Worm (Caenorhabditis elegans) whole organism, mixed stage, embryonic: ENCODE data around the gene C12D5.9.

ENCODE experiments used
- M03D4.4 ChIP-seq: sonication (generic microtip); optimal IDR thresholded peaks from 2 replicates; lab custom pipeline; 2017; ENCODE audit warnings: mild to moderate bottlenecking, missing genetic modification characterization, missing compliant biosample characterization
- bed-3 ChIP-seq: fragments of 200-800 bp; sonication (Bioruptor generic); optimal IDR thresholded peaks from 3 replicates; lab custom pipeline; 2018; ENCODE audit warnings: mild to moderate bottlenecking, missing genetic modification characterization, moderate library complexity, missing compliant biosample characterization
- blmp-1 ChIP-seq: fragments of 150-350 bp; optimal IDR thresholded peaks from 2 replicates; lab custom pipeline; 2014; ENCODE audit warnings: missing biosample characterization, missing genetic modification characterization
- ceh-39 ChIP-seq: fragments of 150-350 bp; optimal IDR thresholded peaks from 2 replicates; lab custom pipeline; 2014; ENCODE audit warnings: missing biosample characterization, missing genetic modification characterization
- ces-1 ChIP-seq: fragments of 150-350 bp; optimal IDR thresholded peaks from 2 replicates; lab custom pipeline; 2014; ENCODE audit warnings: missing biosample characterization, missing genetic modification reagents, missing genetic modification characterization
- cnd-1 ChIP-seq: fragments of 200-800 bp; sonication (Bioruptor generic); optimal IDR thresholded peaks from 2 replicates; lab custom pipeline; 2018; ENCODE audit warnings: mild to moderate bottlenecking, missing genetic modification characterization, missing compliant biosample characterization
- drap-1 ChIP-seq: fragments of 200-800 bp; sonication (Bioruptor generic); optimal IDR thresholded peaks from 3 replicates; lab custom pipeline; 2018; ENCODE audit warnings: mild to moderate bottlenecking, missing genetic modification characterization, missing compliant biosample characterization
- elt-1 ChIP-seq: sonication (generic microtip); optimal IDR thresholded peaks from 2 replicates; lab custom pipeline; 2017; ENCODE audit warnings: missing genetic modification characterization, mild to moderate bottlenecking, missing compliant biosample characterization, antibody characterized with exemption, moderate library complexity, borderline replicate concordance; ENCODE audit not compliant: insufficient read depth
- elt-3 ChIP-seq: fragments of 150-350 bp; optimal IDR thresholded peaks from 2 replicates; lab custom pipeline; 2014; ENCODE audit warnings: missing biosample characterization, missing genetic modification characterization
- ham-2 ChIP-seq: fragments of 200-800 bp; sonication (Bioruptor generic); optimal IDR thresholded peaks from 2 replicates; lab custom pipeline; 2018; ENCODE audit warnings: mild to moderate bottlenecking, missing genetic modification characterization, missing compliant biosample characterization
- hlh-1 ChIP-seq: fragments of 150-350 bp; optimal IDR thresholded peaks from 2 replicates; lab custom pipeline; 2014; ENCODE audit warnings: missing biosample characterization, missing genetic modification reagents, missing genetic modification characterization
- lin-32 ChIP-seq: fragments of 200-800 bp; sonication (Bioruptor generic); optimal IDR thresholded peaks from 2 replicates; lab custom pipeline; 2018; ENCODE audit warnings: mild to moderate bottlenecking, missing genetic modification characterization, missing compliant biosample characterization
- lsy-2 ChIP-seq: fragments of 150-350 bp; optimal IDR thresholded peaks from 2 replicates; lab custom pipeline; 2014; ENCODE audit warnings: missing biosample characterization, missing genetic modification characterization
- mab-5 ChIP-seq: fragments of 150-350 bp; optimal IDR thresholded peaks from 2 replicates; lab custom pipeline; 2014; ENCODE audit warnings: missing biosample characterization, missing genetic modification characterization
- mep-1 ChIP-seq: fragments of 150-350 bp; optimal IDR thresholded peaks from 2 replicates; lab custom pipeline; 2017; ENCODE audit warnings: missing biosample characterization, missing genetic modification reagents, missing genetic modification characterization, inconsistent platforms
- mls-2 ChIP-seq: sonication (generic microtip); optimal IDR thresholded peaks from 2 replicates; lab custom pipeline; 2016; ENCODE audit warnings: mild to moderate bottlenecking, missing genetic modification characterization, moderate library complexity, missing compliant biosample characterization
- nhr-12 ChIP-seq: fragments of 150-350 bp; optimal IDR thresholded peaks from 2 replicates; lab custom pipeline; 2014; ENCODE audit warnings: missing biosample characterization, missing genetic modification characterization
- nhr-2 ChIP-seq: fragments of 150-350 bp; optimal IDR thresholded peaks from 2 replicates; lab custom pipeline; 2014; ENCODE audit warnings: missing biosample characterization, missing genetic modification characterization
- nhr-237 ChIP-seq: fragments of 150-350 bp; optimal IDR thresholded peaks from 2 replicates; lab custom pipeline; 2014; ENCODE audit warnings: missing biosample characterization, missing genetic modification characterization
- nhr-28 ChIP-seq: fragments of 150-350 bp; optimal IDR thresholded peaks from 2 replicates; lab custom pipeline; 2014; ENCODE audit warnings: missing biosample characterization, missing genetic modification characterization
- nhr-76 ChIP-seq: sonication (generic microtip); optimal IDR thresholded peaks from 2 replicates; lab custom pipeline; 2017; ENCODE audit warnings: missing biosample characterization, missing genetic modification characterization
- pha-4 ChIP-seq: fragments of 150-350 bp; optimal IDR thresholded peaks from 2 replicates; lab custom pipeline; 2018; ENCODE audit warnings: missing biosample characterization, missing genetic modification reagents, missing genetic modification characterization
- sptf-1 ChIP-seq: sonication (generic microtip); optimal IDR thresholded peaks from 2 replicates; lab custom pipeline; 2017; ENCODE audit warnings: mild to moderate bottlenecking, missing genetic modification characterization, moderate library complexity, missing compliant biosample characterization
- tbx-8 ChIP-seq: fragments of 200-800 bp; sonication (Bioruptor generic); optimal IDR thresholded peaks from 2 replicates; lab custom pipeline; 2018; ENCODE audit warnings: mild to moderate bottlenecking, missing genetic modification characterization, moderate library complexity, missing compliant biosample characterization
- unc-120 ChIP-seq: sonication (generic microtip); optimal IDR thresholded peaks from 2 replicates; lab custom pipeline; 2017; ENCODE audit warnings: missing genetic modification characterization, missing compliant biosample characterization; ENCODE audit not compliant: poor library complexity, severe bottlenecking
- unc-39 ChIP-seq: fragments of 150-350 bp; optimal IDR thresholded peaks from 2 replicates; lab custom pipeline; 2014; ENCODE audit warnings: missing biosample characterization, missing genetic modification characterization
- unc-62 ChIP-seq: fragments of 150-350 bp; optimal IDR thresholded peaks from 2 replicates; lab custom pipeline; 2014; ENCODE audit warnings: missing biosample characterization, missing genetic modification reagents, missing genetic modification characterization
- ztf-11 ChIP-seq: fragments of 150-350 bp; optimal IDR thresholded peaks from 2 replicates; lab custom pipeline; 2014; ENCODE audit warnings: missing biosample characterization, missing genetic modification characterization

Gene C12D5.9

ce11 chrV:7690637-7691036, 849 bp upstream of the C12D5.9 start:
- TF ChIP-seq unc-39, result no peak
- TF ChIP-seq pha-4, result no peak
- TF ChIP-seq ces-1, result no peak
- no peak for TF ChIP-seq unc-120 (tag; lab: Kevin White, UChicago)
- no peak for TF ChIP-seq nhr-12 (tag; lab: Kevin White, UChicago)
- TF ChIP-seq sptf-1 (tag; lab: Kevin White, UChicago), result no peak

- TF ChIP-seq mep-1 (tag; lab: Kevin White, UChicago) (no peak), unc-120 (tag; lab: Kevin White, UChicago) (no peak), unc-39 (no peak), elt-1 (tag; lab: Kevin White, UChicago) (peak; percentile 49), unc-62 (GFP tag; lab: Kevin White, UChicago) (no peak), sptf-1 (tag; lab: Kevin White, UChicago) (no peak), nhr-2 (tag; lab: Kevin White, UChicago) (peak; percentile 81), ceh-39 (tag; lab: Kevin White, UChicago) (no peak), mls-2 (tag; lab: Kevin White, UChicago) (no peak), hlh-1 (no peak), ztf-11 (tag; lab: Kevin White, UChicago) (no peak), ham-2 (GFP tag; lab: Kevin White, UChicago) (no peak)
These were observed 3.6 kb downstream of the C12D5.9 start, which contains the start of the genes nhr-94 and nhr-152 for ce11 chrV:7686189-7686588. Gene nhr-94 (minus strand): TSS chrV:7686335. Gene nhr-152 (plus strand): TSS chrV:7686350.

- TF ChIP-seq nhr-237 (tag; lab: Kevin White, UChicago) (no peak), mep-1 (tag; lab: Kevin White, UChicago) (no peak), hlh-1 (no peak), cnd-1 (tag; lab: Kevin White, UChicago) (no peak), blmp-1 (tag; lab: Kevin White, UChicago) (no peak), tbx-8 (GFP tag; lab: Kevin White, UChicago) (no peak), unc-120 (tag; lab: Kevin White, UChicago) (no peak), elt-1 (tag; lab: Kevin White, UChicago) (no peak)
These were observed 5.7 kb downstream of the C12D5.9 start, which contains the start of gene sre-11 for ce11 chrV:7683907-7684655. Gene sre-11 (minus strand): TSS chrV:7683957.

- TF ChIP-seq elt-1 (tag; lab: Kevin White, UChicago), result no peak
- no peak for TF ChIP-seq ces-1
- TF ChIP-seq mab-5 (tag; lab: Kevin White, UChicago), result no peak
- TF ChIP-seq drap-1 (GFP tag; lab: Kevin White, UChicago), result no peak
- TF ChIP-seq pha-4, result no peak
- TF ChIP-seq cnd-1 (tag; lab: Kevin White, UChicago), result no peak
- no peak for TF ChIP-seq lin-32 (GFP tag; lab: Kevin White, UChicago)
These were observed 8.4 kb downstream of the C12D5.9 start, which contains the start of gene cyp-33A1 for ce11 chrV:7681388-7681787. Gene cyp-33A1 (minus strand): TSS chrV:7681459.

- TF ChIP-seq elt-3 (no peak), M03D4.4 (tag; lab: Kevin White, UChicago) (no peak), nhr-76 (tag; lab: Kevin White, UChicago) (no peak), mab-5 (tag; lab: Kevin White, UChicago) (no peak), ces-1 (no peak), lin-32 (GFP tag; lab: Kevin White, UChicago) (no peak), cnd-1 (tag; lab: Kevin White, UChicago) (no peak), nhr-12 (tag; lab: Kevin White, UChicago) (no peak), lsy-2 (tag; lab: Kevin White, UChicago) (no peak)
These were observed 13.9 kb downstream of the C12D5.9 start, which contains the start of gene C12D5.3 for ce11 chrV:7675904-7676303. Gene C12D5.3 (plus strand): TSS chrV:7676204.

ce11 chrV:7672258-7672657, 17.5 kb downstream of the C12D5.9 start, which contains the start of gene C12D5.4:
Gene C12D5.4 (plus strand): TSS chrV:7672558.
- TF ChIP-seq hlh-1, result no peak
- no peak for TF ChIP-seq lin-32 (GFP tag; lab: Kevin White, UChicago)
- TF ChIP-seq nhr-28 (tag; lab: Kevin White, UChicago), result no peak
- no peak for TF ChIP-seq sptf-1 (tag; lab: Kevin White, UChicago)
- TF ChIP-seq bed-3, result no peak
- TF ChIP-seq unc-62 (GFP tag; lab: Kevin White, UChicago), result no peak
- TF ChIP-seq, all 35 proteins: peak for 0
